Worm (Caenorhabditis elegans): Measurements from ENCODE around the gene str-15.

DNA sequence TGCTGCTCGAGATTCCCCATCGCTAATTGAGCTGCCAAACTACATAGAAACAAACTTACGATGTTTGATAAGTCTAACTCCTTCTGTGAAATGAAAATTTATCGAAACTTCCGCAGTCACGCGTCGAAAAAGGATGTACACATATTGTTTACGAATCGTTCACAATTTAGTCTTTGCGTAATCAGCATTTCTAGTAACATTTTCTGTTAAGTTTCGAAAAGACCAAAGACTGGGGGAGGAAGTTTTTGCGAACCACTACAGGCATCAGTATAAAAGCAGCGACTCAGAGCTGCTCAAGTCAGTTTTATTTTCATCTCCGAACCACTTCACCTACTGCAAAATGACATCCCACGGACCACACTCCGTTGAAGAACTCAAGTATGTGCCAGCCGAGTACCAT is 29.6 kb upstream of the str-15 start, which contains the start of gene sqst-4:
- TF ChIP-seq unc-39 (tag; optimal IDR thresholded peaks at IDR 0.05) (no peak), sptf-1 (tag; optimal IDR thresholded peaks at IDR 0.05) (no peak), nhr-2 (tag; optimal IDR thresholded peaks at IDR 0.05) (no peak)

Measured in whole organism, mixed stage, embryonic.